Worm (Caenorhabditis elegans) whole organism, late embryonic: Measurements from ENCODE around the gene lin-39.

Source experiments
- T23F11.4 ChIP-seq: fragments of 200-800 bp; sonication (Bioruptor generic); optimal IDR thresholded peaks from 2 replicates; lab custom pipeline; 2018; ENCODE audit warnings: mild to moderate bottlenecking, missing genetic modification characterization, missing compliant biosample characterization
- ahr-1 ChIP-seq: sonication (generic microtip); optimal IDR thresholded peaks from 2 replicates; lab custom pipeline; 2016; ENCODE audit warnings: missing genetic modification characterization, missing compliant biosample characterization
- ama-1 ChIP-seq: fragments of 150-350 bp; optimal IDR thresholded peaks from 2 replicates; lab custom pipeline; 2014
- ceh-18 ChIP-seq: sonication (generic microtip); optimal IDR thresholded peaks from 2 replicates; lab custom pipeline; 2016; ENCODE audit warnings: missing genetic modification characterization, missing compliant biosample characterization
- ceh-19 ChIP-seq: fragments of 200-800 bp; sonication (Bioruptor generic); optimal IDR thresholded peaks from 2 replicates; lab custom pipeline; 2018; ENCODE audit warnings: mild to moderate bottlenecking, missing genetic modification characterization, missing compliant biosample characterization
- ceh-22 ChIP-seq: sonication (generic microtip); optimal IDR thresholded peaks from 2 replicates; lab custom pipeline; 2017; ENCODE audit warnings: missing biosample characterization, missing genetic modification characterization
- ceh-30 ChIP-seq: fragments of 150-350 bp; optimal IDR thresholded peaks from 2 replicates; lab custom pipeline; 2014; ENCODE audit warnings: missing biosample characterization, missing genetic modification characterization
- ceh-6 ChIP-seq: fragments of 200-800 bp; sonication (Bioruptor generic); optimal IDR thresholded peaks from 2 replicates; lab custom pipeline; 2018; ENCODE audit warnings: mild to moderate bottlenecking, missing genetic modification characterization, missing compliant biosample characterization
- ceh-9 ChIP-seq: sonication (generic microtip); optimal IDR thresholded peaks from 2 replicates; lab custom pipeline; 2016; ENCODE audit warnings: mild to moderate bottlenecking, missing genetic modification characterization, inconsistent platforms, missing compliant biosample characterization
- che-1 ChIP-seq: sonication (generic microtip); optimal IDR thresholded peaks from 2 replicates; lab custom pipeline; 2016; ENCODE audit warnings: mild to moderate bottlenecking, missing genetic modification characterization, missing compliant biosample characterization
- elt-2 ChIP-seq: sonication (generic microtip); optimal IDR thresholded peaks from 2 replicates; lab custom pipeline; 2016; ENCODE audit warnings: missing genetic modification reagents, missing genetic modification characterization, missing compliant biosample characterization
- elt-4 ChIP-seq: sonication (generic microtip); optimal IDR thresholded peaks from 2 replicates; lab custom pipeline; 2016; ENCODE audit warnings: missing genetic modification characterization, missing compliant biosample characterization
- eyg-1 ChIP-seq: sonication (generic microtip); optimal IDR thresholded peaks from 2 replicates; lab custom pipeline; 2016; ENCODE audit warnings: missing genotype, missing genetic modification characterization, missing compliant biosample characterization
- gmeb-2 ChIP-seq: sonication (generic microtip); optimal IDR thresholded peaks from 2 replicates; lab custom pipeline; 2016; ENCODE audit warnings: missing genetic modification characterization, inconsistent platforms, missing compliant biosample characterization
- mec-3 ChIP-seq: sonication (generic microtip); optimal IDR thresholded peaks from 2 replicates; lab custom pipeline; 2016; ENCODE audit warnings: borderline replicate concordance, missing genetic modification characterization, missing compliant biosample characterization
- nfya-1 ChIP-seq: sonication (generic microtip); optimal IDR thresholded peaks from 2 replicates; lab custom pipeline; 2017; ENCODE audit warnings: missing genetic modification characterization, mild to moderate bottlenecking, missing compliant biosample characterization, antibody characterized with exemption, moderate library complexity
- nhr-11 ChIP-seq: fragments of 150-350 bp; optimal IDR thresholded peaks from 2 replicates; lab custom pipeline; 2014; ENCODE audit warnings: missing biosample characterization, missing genetic modification characterization
- odd-2 ChIP-seq: sonication (generic microtip); optimal IDR thresholded peaks from 2 replicates; lab custom pipeline; 2017; ENCODE audit warnings: antibody characterized with exemption, mild to moderate bottlenecking, missing genetic modification characterization, missing compliant biosample characterization
- pax-1 ChIP-seq: fragments of 150-350 bp; optimal IDR thresholded peaks from 2 replicates; lab custom pipeline; 2014; ENCODE audit warnings: missing biosample characterization, missing genetic modification characterization
- ref-2 ChIP-seq: sonication (generic microtip); optimal IDR thresholded peaks from 2 replicates; lab custom pipeline; 2016; ENCODE audit warnings: missing genetic modification characterization, missing compliant biosample characterization
- rnt-1 ChIP-seq: sonication (generic microtip); optimal IDR thresholded peaks from 2 replicates; lab custom pipeline; 2016; ENCODE audit warnings: missing genetic modification characterization, missing compliant biosample characterization
- syd-9 ChIP-seq: sonication (generic microtip); optimal IDR thresholded peaks from 2 replicates; lab custom pipeline; 2016; ENCODE audit warnings: mild to moderate bottlenecking, missing genetic modification characterization, moderate library complexity, missing compliant biosample characterization
- ttx-3 ChIP-seq: sonication (generic microtip); optimal IDR thresholded peaks from 2 replicates; lab custom pipeline; 2016; ENCODE audit warnings: missing genetic modification reagents, missing genetic modification characterization, missing compliant biosample characterization
- unc-55 ChIP-seq: sonication (generic microtip); optimal IDR thresholded peaks from 2 replicates; lab custom pipeline; 2017; ENCODE audit warnings: missing biosample characterization, missing genetic modification reagents, missing genetic modification characterization
- unc-86 ChIP-seq: sonication (generic microtip); optimal IDR thresholded peaks from 2 replicates; lab custom pipeline; 2016; ENCODE audit warnings: missing genetic modification characterization, missing compliant biosample characterization
- ztf-16 ChIP-seq: sonication (generic microtip); optimal IDR thresholded peaks from 2 replicates; lab custom pipeline; 2017; ENCODE audit warnings: missing genetic modification characterization, missing compliant biosample characterization

lin-39 gene

DNA sequence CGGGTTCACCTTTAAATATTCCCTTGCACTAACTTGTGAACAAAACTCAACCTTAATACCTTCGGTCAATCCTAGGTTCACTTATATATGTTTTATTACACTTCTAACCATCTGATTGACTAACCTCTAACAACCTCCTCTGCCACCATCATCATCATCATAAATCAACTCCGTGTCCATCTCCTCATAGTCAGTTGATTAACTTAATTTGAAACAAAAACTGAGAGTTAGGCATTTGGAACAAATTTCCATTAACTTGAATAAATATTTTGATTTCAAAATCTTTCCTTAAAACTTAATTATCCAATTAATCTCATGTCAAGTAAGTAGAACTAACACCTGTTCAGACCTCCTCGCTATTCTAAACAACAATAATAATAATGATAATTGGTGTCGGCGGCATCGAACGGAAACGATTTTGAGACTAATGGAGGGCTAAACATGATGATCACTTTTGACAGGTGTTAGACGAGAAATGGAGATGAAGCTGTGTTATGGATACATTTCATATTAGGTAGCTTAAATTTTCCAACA is 17.3 kb upstream of the lin-39 start:
- TF ChIP-seq unc-55 (GFP tag; lab: Kevin White, UChicago): peak; percentile 22
- no peak for TF ChIP-seq eyg-1 (tag; lab: Kevin White, UChicago)

DNA sequence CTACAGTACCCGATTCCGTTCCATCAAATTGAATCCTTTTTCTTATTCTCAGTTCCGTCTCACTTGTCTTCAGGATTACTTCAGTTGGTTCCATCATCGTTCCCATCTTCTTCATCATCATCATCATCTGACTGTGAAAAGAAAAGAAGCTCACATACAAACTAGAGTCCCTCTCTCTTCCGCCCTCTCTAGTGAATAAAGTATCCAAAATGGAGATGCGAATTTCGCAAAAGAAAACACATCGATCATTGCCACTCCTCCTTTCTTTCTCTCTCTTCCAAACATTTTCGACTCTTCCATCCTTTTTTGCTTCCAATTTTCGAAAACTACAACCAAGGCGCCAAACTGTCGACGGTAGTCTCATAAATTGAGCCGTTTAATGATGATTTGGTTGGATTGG is 16.4 kb upstream of the lin-39 start:
- TF ChIP-seq ztf-16 (no peak), ahr-1 (no peak), gmeb-2 (tag; lab: Kevin White, UChicago) (no peak)

DNA sequence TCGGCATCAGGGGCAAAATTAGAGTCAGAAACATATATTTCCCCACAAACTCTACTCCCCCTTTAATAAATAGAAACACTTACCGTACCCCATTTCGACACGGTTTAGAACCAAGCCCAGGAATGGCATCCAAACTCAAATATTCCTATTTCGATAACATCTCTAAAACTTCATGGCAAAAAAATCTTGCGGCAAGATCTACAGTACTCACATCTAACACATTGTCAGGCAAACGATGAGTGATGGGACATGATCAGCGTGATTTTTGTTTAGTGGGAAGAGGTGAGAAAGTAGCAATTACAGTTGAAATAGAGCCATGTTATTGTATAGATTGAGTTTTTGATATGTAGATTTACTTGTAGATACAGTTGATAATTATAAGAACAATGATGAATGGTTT is 14.5 kb upstream of the lin-39 start:
- TF ChIP-seq che-1 (tag; lab: Kevin White, UChicago): no peak

DNA sequence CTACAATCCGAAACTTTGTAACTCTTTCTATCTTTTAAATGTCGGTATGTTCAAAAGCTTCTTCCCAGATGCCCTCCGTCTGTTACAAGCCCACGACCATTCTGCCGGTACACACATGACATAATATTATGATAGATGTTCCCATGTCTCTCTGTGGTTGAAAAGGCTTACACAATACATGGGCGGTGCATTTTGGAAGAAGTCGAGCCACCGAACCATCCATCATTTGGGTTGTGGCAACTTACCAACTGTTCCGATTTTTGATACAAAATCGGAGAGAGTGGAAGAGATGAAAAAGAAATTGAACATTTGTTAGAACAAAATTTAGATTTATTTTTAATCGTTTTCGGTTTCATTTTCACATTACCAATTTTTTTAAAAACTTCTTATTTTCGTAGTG is 12.5 kb upstream of the lin-39 start:
- no peak for TF ChIP-seq nhr-11 (tag; lab: Kevin White, UChicago)
- no peak for TF ChIP-seq elt-4 (tag; lab: Kevin White, UChicago)
- peak; percentile 86 for TF ChIP-seq unc-55 (GFP tag; lab: Kevin White, UChicago)

- no peak for TF ChIP-seq ceh-30 (tag; lab: Kevin White, UChicago)
- no peak for TF ChIP-seq odd-2 (tag; lab: Kevin White, UChicago)
- TF ChIP-seq ama-1 (lab: Kevin White, UChicago): no peak
- TF ChIP-seq syd-9 (tag; lab: Kevin White, UChicago): no peak
- peak; percentile 33 for TF ChIP-seq unc-55 (GFP tag; lab: Kevin White, UChicago)
- TF ChIP-seq unc-86 (tag; lab: Kevin White, UChicago): no peak
- TF ChIP-seq rnt-1 (tag; lab: Kevin White, UChicago): peak; percentile 20
- peak; percentile 18 for TF ChIP-seq nfya-1 (tag; lab: Kevin White, UChicago)
Measured at ce11 chrIII:7545189-7545588, 8.8 kb upstream of the lin-39 start.

ce11 chrIII:7544211-7544610 is 7.8 kb upstream of the lin-39 start:
- no peak for TF ChIP-seq ceh-22 (tag; lab: Kevin White, UChicago)
- TF ChIP-seq unc-55 (GFP tag; lab: Kevin White, UChicago): peak; percentile 80
- TF ChIP-seq ceh-18: peak; percentile 6
- no peak for TF ChIP-seq rnt-1 (tag; lab: Kevin White, UChicago)

DNA sequence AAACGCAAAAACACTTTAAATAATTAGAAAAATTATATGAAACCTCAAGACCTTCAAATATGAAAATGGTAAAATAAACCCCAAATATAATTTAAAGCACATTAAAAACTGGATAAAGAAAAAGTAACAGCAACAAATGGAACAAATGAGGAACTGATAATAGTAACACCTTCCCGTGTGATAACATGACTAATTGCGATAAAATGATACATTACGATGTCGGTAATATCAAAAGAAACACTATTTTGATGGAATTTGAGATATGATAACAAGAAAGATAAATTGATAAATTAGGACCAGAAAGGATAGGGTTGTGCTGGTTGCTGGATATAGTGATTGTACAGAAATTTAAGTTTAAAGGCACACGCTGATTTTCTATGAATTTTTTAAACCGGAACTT is 5.6 kb upstream of the lin-39 start:
- TF ChIP-seq elt-2 (tag; lab: Kevin White, UChicago) (peak; percentile 94), ceh-9 (no peak)

ce11 chrIII:7535347-7535746 is 1.1 kb downstream of the lin-39 start:
- TF ChIP-seq ceh-6 (GFP tag; lab: Kevin White, UChicago): no peak
- TF ChIP-seq eyg-1 (tag; lab: Kevin White, UChicago): no peak
- TF ChIP-seq mec-3 (tag; lab: Kevin White, UChicago): no peak
- no peak for TF ChIP-seq T23F11.4 (GFP tag; lab: Kevin White, UChicago)
- TF ChIP-seq pax-1: no peak
- TF ChIP-seq, all 69 proteins: peak for 0

- TF ChIP-seq ceh-19: no peak
- TF ChIP-seq nfya-1 (tag; lab: Kevin White, UChicago): peak; percentile 95
- TF ChIP-seq unc-55 (GFP tag; lab: Kevin White, UChicago): peak; percentile 94
- TF ChIP-seq pax-1: no peak
- TF ChIP-seq odd-2 (tag; lab: Kevin White, UChicago): no peak
- no peak for TF ChIP-seq che-1 (tag; lab: Kevin White, UChicago)
- TF ChIP-seq ttx-3 (tag; lab: Kevin White, UChicago): no peak
- peak; percentile 44 for TF ChIP-seq ref-2
- TF ChIP-seq rnt-1 (tag; lab: Kevin White, UChicago): peak; percentile 12
Measured at ce11 chrIII:7534648-7535047, 1.8 kb downstream of the lin-39 start.
